Worm (Caenorhabditis elegans): ENCODE results near the gene F55D1.1.
A peak's percentile ranks its signal among the peaks of the same experiment; 100 is the strongest.

Gene F55D1.1

DNA sequence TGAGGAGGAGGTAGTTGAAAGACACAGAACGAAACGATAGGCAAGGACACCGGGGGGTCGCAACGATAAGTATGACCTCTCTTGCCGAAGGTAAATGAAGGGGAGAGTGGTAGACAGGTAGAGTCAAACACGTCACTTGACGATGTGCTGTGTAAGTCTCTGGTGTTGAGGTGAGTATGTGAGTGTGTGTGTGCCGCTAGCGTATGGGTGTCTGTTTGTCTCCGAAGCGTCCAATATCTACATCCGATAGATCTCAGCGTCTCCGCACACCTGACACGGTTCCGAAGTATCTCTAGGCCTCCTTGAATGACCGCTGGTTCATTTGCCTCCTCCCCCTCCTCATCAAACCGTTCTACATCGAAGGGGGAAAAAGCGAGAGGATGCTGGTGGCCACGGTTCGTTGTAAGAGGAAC is 14.5 kb upstream of the F55D1.1 start (continued):
- TF ChIP-seq C34B4.2 (tag; optimal IDR thresholded peaks at IDR 0.05) (no peak), blmp-1 (tag; optimal IDR thresholded peaks at IDR 0.05) (peak; percentile 79), unc-86 (tag; optimal IDR thresholded peaks at IDR 0.05) (no peak), nhr-90 (tag; optimal IDR thresholded peaks at IDR 0.05; ENCODE audit: poor library complexity) (peak; percentile 64), mef-2 (tag; optimal IDR thresholded peaks at IDR 0.05) (no peak), zag-1 (tag; optimal IDR thresholded peaks at IDR 0.05) (no peak), skn-1 (tag; optimal IDR thresholded peaks at IDR 0.05) (peak; percentile 69), snu-23 (GFP tag; optimal IDR thresholded peaks at IDR 0.05) (peak; percentile 87), alr-1 (tag; optimal IDR thresholded peaks at IDR 0.05; ENCODE audit: borderline replicate concordance) (no peak), aly-2 (tag; optimal IDR thresholded peaks at IDR 0.05) (no peak), mab-9 (GFP tag; IDR thresholded peaks at IDR 0.05) (0 out of 2 replicates have a peak, but pooled peaks have one; percentile 11), elt-3 (tag; optimal IDR thresholded peaks at IDR 0.05) (peak in 5 of 6 experiments; percentile 18 to 67 (median 52)), nhr-71 (tag; optimal IDR thresholded peaks at IDR 0.05) (peak; percentile 81), ceh-82 (tag; optimal IDR thresholded peaks at IDR 0.05) (peak in 1 of 3 experiments; percentile 45), rnt-1 (tag; optimal IDR thresholded peaks at IDR 0.05) (peak; percentile 72), grh-1 (GFP tag; IDR thresholded peaks at IDR 0.05) (no peak), nhr-47 (tag; optimal IDR thresholded peaks at IDR 0.05) (peak; percentile 50), hlh-17 (GFP tag; optimal IDR thresholded peaks at IDR 0.05; ENCODE audit: borderline replicate concordance) (no peak), lin-35 (GFP tag; optimal IDR thresholded peaks at IDR 0.05) (peak; percentile 41 to 69), irx-1 (tag; optimal IDR thresholded peaks at IDR 0.05) (peak; percentile 31), nhr-77 (tag; optimal IDR thresholded peaks at IDR 0.05) (peak; percentile 85), lin-39 (tag; optimal IDR thresholded peaks at IDR 0.05) (no peak), sox-4 (tag; optimal IDR thresholded peaks at IDR 0.05) (no peak), Y116A8C.19 (tag; optimal IDR thresholded peaks at IDR 0.05; ENCODE audit: borderline replicate concordance) (no peak), pqm-1 (tag; optimal IDR thresholded peaks at IDR 0.05) (no peak), tbx-2 (tag; optimal IDR thresholded peaks at IDR 0.05) (peak; percentile 72), dsc-1 (tag; optimal IDR thresholded peaks at IDR 0.05) (no peak), unc-98 (GFP tag; IDR thresholded peaks at IDR 0.05) (no peak), ztf-4 (tag; optimal IDR thresholded peaks at IDR 0.05) (peak; percentile 48), ceh-88 (GFP tag; IDR thresholded peaks at IDR 0.05) (no peak), fos-1 (tag; optimal IDR thresholded peaks at IDR 0.05) (no peak)

DNA sequence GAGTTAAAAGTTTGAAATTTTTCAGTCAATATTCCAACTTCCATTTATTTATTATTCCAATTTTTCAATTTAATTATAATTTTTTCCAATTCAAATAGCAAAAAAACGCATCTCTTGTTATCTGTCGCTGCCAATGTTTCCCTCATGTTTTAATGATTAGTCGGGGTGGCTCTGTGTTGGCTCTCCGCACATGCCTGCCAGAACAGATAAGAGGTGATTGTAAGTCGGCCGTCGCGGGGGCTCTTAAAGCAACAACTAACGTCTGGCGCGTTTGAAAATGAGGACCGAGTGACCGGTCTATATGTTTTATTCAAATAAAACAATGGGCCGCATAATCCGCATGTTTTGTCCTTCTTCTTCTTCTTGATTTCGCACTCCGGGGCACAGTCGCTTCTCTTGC is 13.3 kb upstream of the F55D1.1 start:
- TF ChIP-seq swsn-7 (tag; optimal IDR thresholded peaks at IDR 0.05) (no peak), elt-2 (tag; optimal IDR thresholded peaks at IDR 0.05) (peak; percentile 47), mdl-1 (tag; optimal IDR thresholded peaks at IDR 0.05) (peak in 1 of 2 experiments; percentile 5)

DNA sequence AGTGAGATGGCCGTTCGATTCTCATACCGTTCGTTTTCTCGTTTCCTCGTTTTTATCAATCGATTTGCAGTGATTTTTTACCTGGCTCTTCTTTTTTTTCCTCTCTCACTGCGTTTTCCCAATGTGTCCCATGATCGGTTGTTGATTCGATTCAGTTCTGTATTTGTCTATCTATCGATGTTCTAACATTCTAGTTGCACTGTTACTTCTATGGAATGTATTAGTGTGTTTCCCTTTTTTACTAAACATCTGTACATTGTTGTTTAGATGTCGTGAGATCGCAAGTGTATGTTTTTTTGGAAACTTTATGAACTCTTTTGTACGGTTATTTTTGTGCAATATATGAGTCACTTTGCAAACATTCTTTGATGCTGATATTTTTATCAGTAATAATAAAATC is 12.0 kb upstream of the F55D1.1 start:
- no peak for TF ChIP-seq efl-1 (optimal IDR thresholded peaks at IDR 0.05)
- TF ChIP-seq efl-1 (GFP tag; optimal IDR thresholded peaks at IDR 0.05 in 1 of 2), result no peak
- TF ChIP-seq nhr-47 (tag; optimal IDR thresholded peaks at IDR 0.05), result no peak
- no peak for TF ChIP-seq fkh-8 (tag; optimal IDR thresholded peaks at IDR 0.05)
- TF ChIP-seq hpl-2 (GFP tag; optimal IDR thresholded peaks at IDR 0.05), result no peak
- no peak for TF ChIP-seq ztf-11 (tag; optimal IDR thresholded peaks at IDR 0.05)
- TF ChIP-seq unc-130 (tag; optimal IDR thresholded peaks at IDR 0.05), result no peak
- no peak for TF ChIP-seq nhr-19 (GFP tag; conservative IDR thresholded peaks at IDR 0.05)
- TF ChIP-seq grh-1 (GFP tag; IDR thresholded peaks at IDR 0.05), result no peak
- no peak for TF ChIP-seq C04F5.9 (tag; optimal IDR thresholded peaks at IDR 0.05)
- TF ChIP-seq unc-30 (tag; optimal IDR thresholded peaks at IDR 0.05), result no peak
- no peak for TF ChIP-seq lin-39 (tag; optimal IDR thresholded peaks at IDR 0.05)
- no peak for TF ChIP-seq unc-86 (tag; optimal IDR thresholded peaks at IDR 0.05)
- no peak for TF ChIP-seq vab-15 (tag; optimal IDR thresholded peaks at IDR 0.05)
- no peak for TF ChIP-seq mef-2 (tag; optimal IDR thresholded peaks at IDR 0.05)
